Fruit fly (Drosophila melanogaster) whole organism, adult: Measurements from ENCODE around the gene sds22.

Source experiments
- CG14711 ChIP-seq: fragments of 200-800 bp; sonication (Bioruptor generic); optimal IDR thresholded peaks from 2 replicates; lab custom pipeline; 2018; ENCODE audit warnings: missing biosample characterization, mild to moderate bottlenecking, missing genetic modification characterization, moderate library complexity
- CG1620 ChIP-seq: fragments of 200-800 bp; sonication (Bioruptor generic); optimal IDR thresholded peaks from 2 replicates; lab custom pipeline; 2016; ENCODE audit warnings: missing biosample characterization, missing genetic modification characterization
- CG5204 ChIP-seq: fragments of 200-800 bp; sonication (Bioruptor generic); optimal IDR thresholded peaks from 2 replicates; lab custom pipeline; 2016; ENCODE audit warnings: missing biosample characterization, missing genetic modification characterization
- CG7045 ChIP-seq: fragments of 200-800 bp; sonication (Bioruptor generic); optimal IDR thresholded peaks from 2 replicates; lab custom pipeline; 2017; ENCODE audit warnings: missing biosample characterization, mild to moderate bottlenecking, missing genetic modification characterization
- CG7101 ChIP-seq: fragments of 200-800 bp; sonication (Bioruptor generic); optimal IDR thresholded peaks from 2 replicates; lab custom pipeline; 2018; ENCODE audit warnings: missing biosample characterization, mild to moderate bottlenecking, missing genetic modification characterization, moderate library complexity
- Crg-1 ChIP-seq: fragments of 200-800 bp; sonication (Bioruptor generic); optimal IDR thresholded peaks from 2 replicates; lab custom pipeline; 2016; ENCODE audit warnings: missing biosample characterization, missing genetic modification characterization
- Hr96 ChIP-seq: fragments of 200-800 bp; sonication (Bioruptor generic); optimal IDR thresholded peaks from 2 replicates; lab custom pipeline; 2016; ENCODE audit warnings: missing biosample characterization, missing genetic modification characterization
- Mnt ChIP-seq: fragments of 200-800 bp; sonication (Bioruptor generic); optimal IDR thresholded peaks from 2 replicates; lab custom pipeline; 2016; ENCODE audit warnings: missing biosample characterization, mild to moderate bottlenecking, missing genetic modification characterization
- cic ChIP-seq: fragments of 200-800 bp; sonication (Bioruptor generic); optimal IDR thresholded peaks from 2 replicates; lab custom pipeline; 2017; ENCODE audit warnings: missing biosample characterization, mild to moderate bottlenecking, missing genetic modification characterization, moderate library complexity
- cnc ChIP-seq, 2 experiments: fragments of >200 bp; optimal IDR thresholded peaks; 2 replicates each; lab custom pipeline; 2017
- kay ChIP-seq: fragments of 200-800 bp; sonication (Bioruptor generic); peaks from one replicate; lab custom pipeline; 2016; ENCODE audit warnings: missing biosample characterization, missing genetic modification characterization, borderline replicate concordance
- ovo ChIP-seq: fragments of 200-800 bp; sonication (Bioruptor generic); optimal IDR thresholded peaks from 2 replicates; lab custom pipeline; 2016; ENCODE audit warnings: missing biosample characterization, missing genetic modification characterization
- pad ChIP-seq: fragments of 200-800 bp; sonication (Bioruptor generic); optimal IDR thresholded peaks from 3 replicates; lab custom pipeline; 2017; ENCODE audit warnings: missing biosample characterization, missing genetic modification characterization, mild to moderate bottlenecking, moderate library complexity, missing genetic modification reagents
- tj ChIP-seq: fragments of 200-800 bp; sonication (Bioruptor generic); optimal IDR thresholded peaks from 3 replicates; lab custom pipeline; 2017; ENCODE audit warnings: missing biosample characterization, mild to moderate bottlenecking, missing genetic modification characterization, moderate library complexity

- no peak for TF ChIP-seq Crg-1 (GFP tag; lab: Kevin White, UChicago)
- TF ChIP-seq tj (GFP tag; lab: Kevin White, UChicago): no peak
- TF ChIP-seq CG7045 (GFP tag; lab: Kevin White, UChicago): no peak
- no peak for TF ChIP-seq ovo
- no peak for TF ChIP-seq Mnt (GFP tag; lab: Kevin White, UChicago)
- TF ChIP-seq CG14711 (tag; lab: Kevin White, UChicago): no peak
- TF ChIP-seq pad (GFP tag; lab: Kevin White, UChicago): no peak
- TF ChIP-seq cnc (optimal IDR thresholded peaks at IDR 0.05; lab: Kevin White, UChicago): no peak
- TF ChIP-seq cic: no peak
- no peak for TF ChIP-seq CG7101 (tag; lab: Kevin White, UChicago)
- TF ChIP-seq CG1620 (GFP tag; lab: Kevin White, UChicago): no peak
- TF ChIP-seq kay (GFP tag; lab: Kevin White, UChicago): no peak
- no peak for TF ChIP-seq CG5204
- no peak for TF ChIP-seq Hr96 (GFP tag; lab: Kevin White, UChicago)
Measured at dm6 chr3R:17346212-17346611, 45.2 kb upstream of the sds22 start.
